Fruit fly (Drosophila melanogaster) whole organism, embryonic: ENCODE results near the gene wg.

Experiments used
- CG1024 ChIP-seq: fragments of 200-800 bp; sonication (Bioruptor generic); IDR thresholded peaks from 2 replicates; pipeline ENCODE4 v1.3.6; 2022; ENCODE audit warnings: missing biosample characterization, missing genetic modification characterization
- CG10462 ChIP-seq: fragments of 200-800 bp; sonication (Bioruptor generic); optimal IDR thresholded peaks from 2 replicates; lab custom pipeline; 2016; ENCODE audit warnings: missing biosample characterization, missing genetic modification characterization
- CG10565 ChIP-seq: fragments of 200-800 bp; sonication (Bioruptor generic); optimal IDR thresholded peaks from 3 replicates; lab custom pipeline; 2016; ENCODE audit warnings: missing biosample characterization, mild to moderate bottlenecking, missing genetic modification characterization
- CG10979 ChIP-seq: fragments of 200-800 bp; sonication (Bioruptor generic); optimal IDR thresholded peaks from 2 replicates; lab custom pipeline; 2018; ENCODE audit warnings: missing biosample characterization, mild to moderate bottlenecking, missing genetic modification characterization, moderate library complexity
- CG11504 ChIP-seq: fragments of 200-800 bp; sonication (Bioruptor generic); optimal IDR thresholded peaks from 3 replicates; lab custom pipeline; 2019; ENCODE audit warnings: missing biosample characterization, mild to moderate bottlenecking, missing genetic modification characterization, moderate library complexity
- CG13123 ChIP-seq: fragments of 200-800 bp; sonication (Bioruptor generic); optimal IDR thresholded peaks from 2 replicates; lab custom pipeline; 2016; ENCODE audit warnings: missing biosample characterization, missing genetic modification characterization
- CG13624 ChIP-seq: fragments of 200-800 bp; sonication (Bioruptor generic); optimal IDR thresholded peaks from 2 replicates; lab custom pipeline; 2016; ENCODE audit warnings: missing biosample characterization, missing genetic modification characterization
- CG14014 ChIP-seq: fragments of 200-800 bp; sonication (Bioruptor generic); IDR thresholded peaks from 2 replicates; pipeline ENCODE4 v1.3.6; 2022; ENCODE audit warnings: missing biosample characterization, missing genetic modification characterization
- CG14050 ChIP-seq: fragments of 200-800 bp; sonication (Bioruptor generic); IDR thresholded peaks from 3 replicates; pipeline ENCODE4 v1.3.6; 2022; ENCODE audit warnings: missing biosample characterization, missing genetic modification characterization
- CG15011 ChIP-seq: fragments of 200-800 bp; sonication (Bioruptor generic); optimal IDR thresholded peaks from 3 replicates; lab custom pipeline; 2018; ENCODE audit warnings: missing biosample characterization, mild to moderate bottlenecking, missing genetic modification characterization
- CG16863 ChIP-seq: fragments of 200-800 bp; sonication (Bioruptor generic); optimal IDR thresholded peaks from 3 replicates; lab custom pipeline; 2016; ENCODE audit warnings: missing biosample characterization, missing genetic modification characterization
- CG1792 ChIP-seq: fragments of 200-800 bp; sonication (Bioruptor generic); optimal IDR thresholded peaks from 2 replicates; lab custom pipeline; 2016; ENCODE audit warnings: missing biosample characterization, missing genetic modification characterization
- CG18262 ChIP-seq: fragments of 200-800 bp; optimal IDR thresholded peaks from 3 replicates; lab custom pipeline; 2019; ENCODE audit warnings: missing biosample characterization, mild to moderate bottlenecking, missing genetic modification characterization, moderate library complexity
- CG18476 ChIP-seq: fragments of 200-800 bp; sonication (Bioruptor generic); optimal IDR thresholded peaks from 2 replicates; lab custom pipeline; 2016; ENCODE audit warnings: missing biosample characterization, mild to moderate bottlenecking, missing genetic modification characterization
- CG30020 ChIP-seq: fragments of 200-800 bp; optimal IDR thresholded peaks from 2 replicates; lab custom pipeline; 2019; ENCODE audit warnings: missing biosample characterization, mild to moderate bottlenecking, missing genetic modification characterization, moderate library complexity
- CG33557 ChIP-seq: fragments of 200-800 bp; sonication (Bioruptor generic); optimal IDR thresholded peaks from 2 replicates; lab custom pipeline; 2019; ENCODE audit warnings: missing biosample characterization, mild to moderate bottlenecking, missing genetic modification characterization, moderate library complexity
- CG3407 ChIP-seq: fragments of 200-800 bp; sonication (Bioruptor generic); optimal IDR thresholded peaks from 2 replicates; lab custom pipeline; 2018; ENCODE audit warnings: missing biosample characterization, mild to moderate bottlenecking, missing genetic modification characterization
- CG34376 ChIP-seq: fragments of 200-800 bp; sonication (Bioruptor generic); optimal IDR thresholded peaks from 2 replicates; lab custom pipeline; 2018; ENCODE audit warnings: missing biosample characterization, mild to moderate bottlenecking, missing genetic modification characterization
- CG4854 ChIP-seq: fragments of 200-800 bp; sonication (Bioruptor generic); optimal IDR thresholded peaks from 2 replicates; lab custom pipeline; 2016; ENCODE audit warnings: missing biosample characterization, missing genetic modification characterization, inconsistent platforms
- CG7357 ChIP-seq: fragments of 200-800 bp; sonication (Bioruptor generic); IDR thresholded peaks from 3 replicates; pipeline ENCODE4 v1.3.6; 2022; ENCODE audit warnings: missing biosample characterization, missing genetic modification characterization
- CG7372 ChIP-seq: fragments of 200-800 bp; sonication (Bioruptor generic); IDR thresholded peaks from 2 replicates; pipeline ENCODE4 v1.3.6; 2022; ENCODE audit warnings: missing biosample characterization, missing genetic modification characterization
- CG8089 ChIP-seq: fragments of 200-800 bp; sonication (Bioruptor generic); optimal IDR thresholded peaks from 3 replicates; lab custom pipeline; 2016; ENCODE audit warnings: missing biosample characterization, missing genetic modification characterization
- Chrac-16 ChIP-seq: fragments of 200-800 bp; sonication (Bioruptor generic); optimal IDR thresholded peaks from 3 replicates; lab custom pipeline; 2016; ENCODE audit warnings: missing biosample characterization, missing genetic modification characterization
- E2f1 ChIP-seq: fragments of 200-800 bp; sonication (Bioruptor generic); IDR thresholded peaks from 2 replicates; pipeline ENCODE4 v1.3.6; 2022; ENCODE audit warnings: missing biosample characterization, missing genetic modification characterization
- E2f2 ChIP-seq: fragments of 200-800 bp; sonication (Bioruptor generic); IDR thresholded peaks from 2 replicates; pipeline ENCODE4 v1.3.6; 2022; ENCODE audit warnings: missing biosample characterization, missing genetic modification characterization
- Ets65A ChIP-seq: fragments of 200-800 bp; sonication (Bioruptor generic); peaks from one replicate; lab custom pipeline; 2016; ENCODE audit warnings: missing biosample characterization, missing genetic modification characterization
- Fer1 ChIP-seq: fragments of 200-800 bp; sonication (Bioruptor generic); optimal IDR thresholded peaks from 2 replicates; lab custom pipeline; 2017; ENCODE audit warnings: missing biosample characterization, mild to moderate bottlenecking, missing genetic modification characterization
- Gug ChIP-seq: fragments of 200-800 bp; sonication (Bioruptor generic); IDR thresholded peaks from 4 replicates; pipeline ENCODE4 v1.3.6; 2022; ENCODE audit warnings: missing biosample characterization, missing genetic modification characterization
- Hr3 ChIP-seq: fragments of 200-800 bp; sonication (Bioruptor generic); optimal IDR thresholded peaks from 3 replicates; lab custom pipeline; 2016; ENCODE audit warnings: missing biosample characterization, missing genetic modification characterization
- Hr39 ChIP-seq: fragments of >200 bp; optimal IDR thresholded peaks from 2 replicates; lab custom pipeline; 2017
- Hr78 ChIP-seq, 2 experiments: fragments of 200-800 bp in 1 of 2; fragments of >200 bp in 1 of 2; sonication (Bioruptor generic) in 1 of 2; optimal IDR thresholded peaks; 2 replicates each; lab custom pipeline; 2017 to 2019; ENCODE audit warnings: missing biosample characterization in 2 of 2, missing genetic modification characterization in 2 of 2, mild to moderate bottlenecking in 1 of 2, moderate library complexity in 1 of 2
- Max ChIP-seq: fragments of 200-800 bp; sonication (Bioruptor generic); optimal IDR thresholded peaks from 2 replicates; lab custom pipeline; 2016; ENCODE audit warnings: missing biosample characterization, mild to moderate bottlenecking, missing genetic modification characterization
- Nf-YA ChIP-seq: fragments of 200-800 bp; sonication (Bioruptor generic); IDR thresholded peaks from 2 replicates; pipeline ENCODE4 v1.3.6; 2022; ENCODE audit warnings: missing biosample characterization, missing genetic modification characterization
- Oaz ChIP-seq: fragments of 200-800 bp; sonication (Bioruptor generic); IDR thresholded peaks from 2 replicates; pipeline ENCODE4 v1.3.6; 2022; ENCODE audit warnings: missing biosample characterization, missing genetic modification characterization
- Xrp1 ChIP-seq: fragments of 200-800 bp; sonication (Bioruptor generic); IDR thresholded peaks from 2 replicates; pipeline ENCODE4 v1.3.6; 2022; ENCODE audit warnings: missing biosample characterization, missing genetic modification characterization
- crc ChIP-seq: fragments of 200-800 bp; sonication (Bioruptor generic); optimal IDR thresholded peaks from 2 replicates; lab custom pipeline; 2016; ENCODE audit warnings: missing biosample characterization, missing genetic modification characterization
- crp ChIP-seq, 2 experiments: fragments of 200-800 bp; sonication (Bioruptor generic); optimal IDR thresholded peaks; 2 replicates in 1 of 2; 3 replicates in 1 of 2; lab custom pipeline; 2017; ENCODE audit warnings: missing biosample characterization in 2 of 2, missing genetic modification characterization in 2 of 2, mild to moderate bottlenecking in 1 of 2, moderate library complexity in 1 of 2
- dpn ChIP-seq, 2 experiments: fragments of 200-800 bp; sonication (Bioruptor generic); optimal IDR thresholded peaks; 3 replicates each; lab custom pipeline; 2016; ENCODE audit warnings: missing biosample characterization in 2 of 2, missing genetic modification characterization in 2 of 2
- en ChIP-seq: fragments of 200-800 bp; sonication (Bioruptor generic); optimal IDR thresholded peaks from 2 replicates; lab custom pipeline; 2016; ENCODE audit warnings: missing biosample characterization, missing genetic modification characterization
- fru ChIP-seq: fragments of >200 bp; optimal IDR thresholded peaks from 2 replicates; lab custom pipeline; 2017
- hb ChIP-seq: fragments of 200-800 bp; sonication (Bioruptor generic); IDR thresholded peaks from 3 replicates; pipeline ENCODE4 v1.3.6; 2022; ENCODE audit warnings: missing biosample characterization, missing genetic modification characterization; ENCODE audit not compliant: partially characterized antibody
- inv ChIP-seq: fragments of 200-800 bp; sonication (Bioruptor generic); IDR thresholded peaks from 2 replicates; pipeline ENCODE4 v1.3.6; 2022; ENCODE audit warnings: missing biosample characterization, missing genetic modification characterization; ENCODE audit not compliant: partially characterized antibody
- jing ChIP-seq: fragments of 200-800 bp; sonication (Bioruptor generic); optimal IDR thresholded peaks from 2 replicates; lab custom pipeline; 2018; ENCODE audit warnings: missing biosample characterization, mild to moderate bottlenecking, missing genetic modification characterization
- jumu ChIP-seq: fragments of 200-800 bp; sonication (Bioruptor generic); optimal IDR thresholded peaks from 3 replicates; lab custom pipeline; 2016; ENCODE audit warnings: missing biosample characterization, missing genetic modification characterization
- lbe ChIP-seq: fragments of 200-800 bp; sonication (Bioruptor generic); optimal IDR thresholded peaks from 2 replicates; lab custom pipeline; 2016; ENCODE audit warnings: missing biosample characterization, mild to moderate bottlenecking, missing genetic modification characterization
- lilli ChIP-seq: fragments of 200-800 bp; sonication (Bioruptor generic); optimal IDR thresholded peaks from 3 replicates; lab custom pipeline; 2016; ENCODE audit warnings: missing biosample characterization, missing genetic modification characterization
- nerfin-1 ChIP-seq: fragments of 200-800 bp; sonication (Bioruptor generic); optimal IDR thresholded peaks from 3 replicates; lab custom pipeline; 2019; ENCODE audit warnings: missing biosample characterization, mild to moderate bottlenecking, missing genetic modification characterization, moderate library complexity
- pho ChIP-seq: fragments of 200-800 bp; sonication (Bioruptor generic); optimal IDR thresholded peaks from 2 replicates; lab custom pipeline; 2016; ENCODE audit warnings: missing biosample characterization, missing genetic modification characterization
- ranshi ChIP-seq: fragments of 200-800 bp; sonication (Bioruptor generic); IDR thresholded peaks from 2 replicates; pipeline ENCODE4 v1.3.6; 2022; ENCODE audit warnings: missing biosample characterization, missing genetic modification characterization
- slbo ChIP-seq: fragments of 200-800 bp; sonication (Bioruptor generic); IDR thresholded peaks from 2 replicates; pipeline ENCODE4 v1.3.6; 2022; ENCODE audit warnings: missing biosample characterization, missing genetic modification characterization
- sna ChIP-seq: fragments of 200-800 bp; sonication (Bioruptor generic); IDR thresholded peaks from 2 replicates; pipeline ENCODE4 v1.3.6; 2022; ENCODE audit warnings: missing biosample characterization, missing genetic modification characterization; ENCODE audit not compliant: partially characterized antibody
- ttk ChIP-seq: fragments of 200-800 bp; sonication (Bioruptor generic); IDR thresholded peaks from 2 replicates; pipeline ENCODE4 v2.1.2; 2022; ENCODE audit warnings: missing biosample characterization, missing genetic modification characterization
- zen2 ChIP-seq: fragments of 200-800 bp; sonication (Bioruptor generic); IDR thresholded peaks from 3 replicates; pipeline ENCODE4 v1.3.6; 2022; ENCODE audit warnings: missing biosample characterization, missing genetic modification characterization; ENCODE audit not compliant: partially characterized antibody

Gene wg

dm6 chr2L:7291968-7292367 is 15.0 kb upstream of the wg start (continued):
- no peak for TF ChIP-seq pho (GFP tag; lab: Kevin White, UChicago)
- no peak for TF ChIP-seq nerfin-1 (tag; lab: Kevin White, UChicago)
- TF ChIP-seq ranshi, result peak; percentile 35; the same call in 1 of the 2 replicates
- TF ChIP-seq CG13624, result no peak
- peak; percentile 90 for TF ChIP-seq Ets65A (GFP tag; lab: Kevin White, UChicago)
- no peak for TF ChIP-seq CG1024 (GFP tag; lab: Robert Waterston, UW)
- TF ChIP-seq CG7357 (GFP tag; lab: Robert Waterston, UW), result no peak
- no peak for TF ChIP-seq CG30020 (tag; lab: Kevin White, UChicago)
- TF ChIP-seq CG1792, result no peak
- no peak for TF ChIP-seq Nf-YA
- no peak for TF ChIP-seq CG14050
- TF ChIP-seq Hr78 (GFP tag; optimal IDR thresholded peaks at IDR 0.05; lab: Kevin White, UChicago), result no peak
- peak; percentile 0 for TF ChIP-seq Hr3 (GFP tag; lab: Kevin White, UChicago)
- no peak for TF ChIP-seq slbo
- no peak for TF ChIP-seq CG4854
- no peak for TF ChIP-seq dpn (GFP tag; optimal IDR thresholded peaks at IDR 0.05; lab: Kevin White, UChicago)
- no peak for TF ChIP-seq CG16863 (GFP tag; lab: Kevin White, UChicago)
- TF ChIP-seq CG7372 (GFP tag; lab: Robert Waterston, UW), result no peak
- no peak for TF ChIP-seq jumu (GFP tag; lab: Kevin White, UChicago)
- peak; percentile 14 for TF ChIP-seq CG10979 (tag; lab: Kevin White, UChicago)
- TF ChIP-seq CG10462 (GFP tag; lab: Kevin White, UChicago), result no peak
- no peak for TF ChIP-seq CG8089
- TF ChIP-seq crp (GFP tag; optimal IDR thresholded peaks at IDR 0.05; lab: Kevin White, UChicago), result no peak
- TF ChIP-seq ttk, result no peak
- TF ChIP-seq Fer1 (GFP tag; lab: Kevin White, UChicago), result no peak
- TF ChIP-seq sna (GFP tag; lab: Robert Waterston, UW), result no peak
- no peak for TF ChIP-seq CG15011 (GFP tag; lab: Kevin White, UChicago)
- no peak for TF ChIP-seq zen2 (GFP tag; lab: Robert Waterston, UW)
- TF ChIP-seq Xrp1 (GFP tag; lab: Robert Waterston, UW), result peak; percentile 62; the same call in 1 of the 2 replicates
- TF ChIP-seq lbe, result no peak
- no peak for TF ChIP-seq fru (lab: Kevin White, UChicago)
- TF ChIP-seq CG13123 (GFP tag; lab: Kevin White, UChicago), result no peak
- TF ChIP-seq Max (GFP tag; lab: Kevin White, UChicago), result no peak
- TF ChIP-seq Oaz, result no peak
- no peak for TF ChIP-seq CG18476 (GFP tag; lab: Kevin White, UChicago)
- TF ChIP-seq Gug (GFP tag; lab: Robert Waterston, UW), result no peak
- TF ChIP-seq CG3407, result peak; percentile 31
- TF ChIP-seq Chrac-16 (GFP tag; lab: Kevin White, UChicago), result peak; percentile 29
- no peak for TF ChIP-seq inv (GFP tag; lab: Robert Waterston, UW)
- no peak for TF ChIP-seq lilli
- no peak for TF ChIP-seq E2f2 (GFP tag; lab: Robert Waterston, UW)
- TF ChIP-seq E2f1 (GFP tag; lab: Robert Waterston, UW), result no peak
- no peak for TF ChIP-seq en (GFP tag; lab: Kevin White, UChicago)
- no peak for TF ChIP-seq jing (GFP tag; lab: Kevin White, UChicago)
- TF ChIP-seq CG34376, result no peak
- peak; percentile 14 for TF ChIP-seq CG33557 (GFP tag; lab: Kevin White, UChicago)
- no peak for TF ChIP-seq crc (GFP tag; lab: Kevin White, UChicago)
- TF ChIP-seq CG18262 (tag; lab: Kevin White, UChicago), result peak; percentile 6
- TF ChIP-seq CG11504 (tag; lab: Kevin White, UChicago), result peak; percentile 32
- no peak for TF ChIP-seq Hr39 (lab: Kevin White, UChicago)
- no peak for TF ChIP-seq CG14014 (GFP tag; lab: Robert Waterston, UW)
- no peak for TF ChIP-seq hb (GFP tag; lab: Robert Waterston, UW)
- TF ChIP-seq CG10565 (GFP tag; lab: Kevin White, UChicago), result no peak
